Worm (Caenorhabditis elegans): ENCODE data around the gene F35B3.7.
A peak's percentile ranks its signal among the peaks of the same experiment; 100 is the strongest.

Gene F35B3.7

DNA sequence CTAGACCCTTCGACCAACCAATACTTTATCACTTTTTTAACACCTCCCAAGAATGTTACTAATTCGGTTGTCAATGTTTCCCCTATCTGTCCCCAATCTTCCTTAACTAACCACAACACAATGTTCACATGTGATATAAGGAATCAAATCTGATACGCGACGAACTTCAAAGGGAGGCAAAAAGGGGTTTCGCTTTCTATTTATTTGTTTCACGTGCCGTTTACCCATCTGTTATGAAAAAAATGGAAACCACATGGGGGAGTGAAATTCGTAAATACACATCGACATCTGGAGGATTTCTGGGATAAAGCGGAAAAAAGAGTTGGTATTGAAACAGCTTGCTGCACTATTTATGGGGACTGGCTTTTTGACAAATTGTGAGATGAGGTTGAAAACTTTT is 19.3 kb upstream of the F35B3.7 start (continued):
- TF ChIP-seq nhr-85 (tag) (peak; percentile 78), efl-3 (GFP tag; optimal IDR thresholded peaks at IDR 0.05) (no peak), ceh-88 (GFP tag; IDR thresholded peaks at IDR 0.05) (no peak), snpc-4 (tag; optimal IDR thresholded peaks at IDR 0.05) (no peak), nhr-84 (tag; optimal IDR thresholded peaks at IDR 0.05) (no peak), isw-1 (GFP tag; IDR thresholded peaks at IDR 0.05) (no peak), lsy-2 (tag; optimal IDR thresholded peaks at IDR 0.05) (peak in 1 of 2 experiments; percentile 22), aly-2 (tag; optimal IDR thresholded peaks at IDR 0.05) (no peak), nhr-90 (tag; optimal IDR thresholded peaks at IDR 0.05; ENCODE audit: poor library complexity) (peak; percentile 9), unc-130 (tag; optimal IDR thresholded peaks at IDR 0.05) (peak; percentile 24), mdl-1 (tag; optimal IDR thresholded peaks at IDR 0.05) (peak in 1 of 2 experiments; percentile 86)

DNA sequence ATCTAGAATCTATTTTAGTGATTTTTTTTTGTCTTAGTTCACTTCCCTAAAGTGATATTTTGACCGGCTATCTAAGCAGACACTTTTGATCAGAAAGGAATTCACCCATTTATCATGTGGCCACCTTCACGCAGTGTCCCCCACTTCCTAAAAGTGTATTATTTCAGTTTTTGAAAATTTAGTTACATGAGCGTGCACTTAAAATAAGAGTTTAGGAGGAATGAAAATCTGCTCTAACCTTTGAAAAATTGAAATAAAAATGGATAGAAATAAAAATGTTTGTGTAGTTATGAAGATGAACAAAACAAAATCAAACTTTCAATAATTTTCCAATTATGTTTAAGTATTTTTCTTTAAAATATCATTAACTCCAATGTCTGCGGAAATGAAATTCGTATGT is 16.9 kb upstream of the F35B3.7 start:
- TF ChIP-seq efl-1 (optimal IDR thresholded peaks at IDR 0.05) (no peak), efl-1 (GFP tag; optimal IDR thresholded peaks at IDR 0.05 in 1 of 2) (peak in 1 of 2 experiments; percentile 91), lin-13 (GFP tag; optimal IDR thresholded peaks at IDR 0.05) (no peak)

ce11 chrX:17058340-17058739 is 15.5 kb upstream of the F35B3.7 start:
- TF ChIP-seq nhr-237 (tag; optimal IDR thresholded peaks at IDR 0.05) (no peak), mdl-1 (tag; optimal IDR thresholded peaks at IDR 0.05) (peak in 1 of 2 experiments; percentile 55), mab-9 (GFP tag; IDR thresholded peaks at IDR 0.05) (no peak), nhr-12 (tag; optimal IDR thresholded peaks at IDR 0.05) (no peak), tbx-2 (tag; optimal IDR thresholded peaks at IDR 0.05) (no peak), nhr-19 (GFP tag; conservative IDR thresholded peaks at IDR 0.05) (peak; percentile 28), pax-3 (tag; optimal IDR thresholded peaks at IDR 0.05) (no peak), fos-1 (tag; optimal IDR thresholded peaks at IDR 0.05) (no peak), lin-35 (GFP tag; optimal IDR thresholded peaks at IDR 0.05) (peak in 1 of 2 experiments; percentile 48), blmp-1 (tag; optimal IDR thresholded peaks at IDR 0.05) (peak; percentile 19), ceh-8 (GFP tag; optimal IDR thresholded peaks at IDR 0.05) (no peak), dpl-1 (GFP tag; optimal IDR thresholded peaks at IDR 0.05) (no peak), sox-4 (tag; optimal IDR thresholded peaks at IDR 0.05) (no peak), lin-15B (tag; optimal IDR thresholded peaks at IDR 0.05) (no peak), ztf-4 (tag; optimal IDR thresholded peaks at IDR 0.05) (no peak), lin-14 (GFP tag; optimal IDR thresholded peaks at IDR 0.05) (peak; percentile 58), grh-1 (GFP tag; IDR thresholded peaks at IDR 0.05) (no peak), rnt-1 (tag; optimal IDR thresholded peaks at IDR 0.05) (peak; percentile 33), unc-62 (GFP tag; optimal IDR thresholded peaks at IDR 0.05) (no peak), elt-3 (tag; optimal IDR thresholded peaks at IDR 0.05) (peak in 1 of 6 experiments; percentile 6), hpl-2 (GFP tag; optimal IDR thresholded peaks at IDR 0.05) (no peak), ceh-63 (GFP tag; optimal IDR thresholded peaks at IDR 0.05) (no peak), nhr-85 (tag) (peak; percentile 71), fkh-10 (GFP tag; optimal IDR thresholded peaks at IDR 0.05) (no peak), snu-23 (GFP tag; optimal IDR thresholded peaks at IDR 0.05) (peak; percentile 19), efl-1 (optimal IDR thresholded peaks at IDR 0.05) (no peak), efl-1 (GFP tag; optimal IDR thresholded peaks at IDR 0.05 in 1 of 2) (no peak), ama-1 (optimal IDR thresholded peaks at IDR 0.05) (peak; percentile 16), C16A3.4 (tag; optimal IDR thresholded peaks at IDR 0.05) (no peak), zag-1 (tag; optimal IDR thresholded peaks at IDR 0.05) (no peak), C04F5.9 (tag; optimal IDR thresholded peaks at IDR 0.05) (no peak), ces-1 (GFP tag; optimal IDR thresholded peaks at IDR 0.05) (no peak), xbp-1 (tag; optimal IDR thresholded peaks at IDR 0.05) (no peak), unc-98 (GFP tag; IDR thresholded peaks at IDR 0.05) (no peak), isw-1 (GFP tag; IDR thresholded peaks at IDR 0.05) (no peak), swsn-7 (tag; optimal IDR thresholded peaks at IDR 0.05) (no peak), alr-1 (tag; optimal IDR thresholded peaks at IDR 0.05; ENCODE audit: borderline replicate concordance) (no peak), lsy-2 (tag; optimal IDR thresholded peaks at IDR 0.05) (peak in 1 of 2 experiments; percentile 20), unc-130 (tag; optimal IDR thresholded peaks at IDR 0.05) (peak; percentile 38), aha-1 (tag; optimal IDR thresholded peaks at IDR 0.05) (no peak), dsc-1 (tag; optimal IDR thresholded peaks at IDR 0.05) (peak; percentile 6), zip-4 (GFP tag; optimal IDR thresholded peaks at IDR 0.05) (no peak), nhr-71 (tag; optimal IDR thresholded peaks at IDR 0.05) (peak; percentile 46), efl-3 (GFP tag; optimal IDR thresholded peaks at IDR 0.05) (no peak)

Measured in whole organism, L1 larva.